Worm (Caenorhabditis elegans) whole organism, late embryonic: ENCODE measurements around the gene nlp-23.

Experiments
- K09A11.1 ChIP-seq: sonication (generic microtip); optimal IDR thresholded peaks from 2 replicates; lab custom pipeline; 2017; ENCODE audit warnings: antibody characterized with exemption, mild to moderate bottlenecking, missing genetic modification characterization, missing compliant biosample characterization; ENCODE audit not compliant: insufficient read depth
- ceh-34 ChIP-seq: sonication (generic microtip); optimal IDR thresholded peaks from 2 replicates; lab custom pipeline; 2016; ENCODE audit warnings: mild to moderate bottlenecking, missing genetic modification characterization, missing compliant biosample characterization
- ceh-9 ChIP-seq: sonication (generic microtip); optimal IDR thresholded peaks from 2 replicates; lab custom pipeline; 2016; ENCODE audit warnings: mild to moderate bottlenecking, missing genetic modification characterization, inconsistent platforms, missing compliant biosample characterization
- pros-1 ChIP-seq: fragments of 150-350 bp; optimal IDR thresholded peaks from 2 replicates; lab custom pipeline; 2014; ENCODE audit warnings: missing biosample characterization, missing genetic modification reagents, missing genetic modification characterization
- unc-86 ChIP-seq: sonication (generic microtip); optimal IDR thresholded peaks from 2 replicates; lab custom pipeline; 2016; ENCODE audit warnings: missing genetic modification characterization, missing compliant biosample characterization

- no peak for TF ChIP-seq ceh-34 (tag; lab: Kevin White, UChicago)
- TF ChIP-seq pros-1 (tag; lab: Kevin White, UChicago), result no peak
- TF ChIP-seq ceh-9, result no peak
- no peak for TF ChIP-seq K09A11.1 (tag; lab: Kevin White, UChicago)
- no peak for TF ChIP-seq unc-86
Measured at ce11 chrX:2380818-2381217, 38.1 kb upstream of the nlp-23 start.
